Fruit fly (Drosophila melanogaster): ENCODE results near the gene IRSp53.
A peak's percentile ranks its signal among the peaks of the same experiment; 100 is the strongest.

- TF ChIP-seq Rel (GFP tag; optimal IDR thresholded peaks at IDR 0.05) = no peak
- peak; percentile 90 for TF ChIP-seq Rel (tag; optimal IDR thresholded peaks at IDR 0.05)
- peak; percentile 54 for TF ChIP-seq psq (GFP tag; optimal IDR thresholded peaks at IDR 0.05)
- peak; percentile 16 for TF ChIP-seq woc (GFP tag; optimal IDR thresholded peaks at IDR 0.05)
- TF ChIP-seq pan (optimal IDR thresholded peaks at IDR 0.05) = no peak
- TF ChIP-seq HLH106 (tag; optimal IDR thresholded peaks at IDR 0.05) = peak; percentile 23
Measured at dm6 chr3L:11096195-11096908, 39.5 kb upstream of the IRSp53 start, which contains the start of the genes CG46439, Iyd and CG33947.

Data from whole organism, wandering third instar larva.